Fruit fly (Drosophila melanogaster): ENCODE measurements around the gene CG9698.

dm6 chr3R:30526799-30527465 lies 12.4 kb downstream of the CG9698 start, which contains the start of gene jdp:
- TF ChIP-seq CG8319 (GFP tag; optimal IDR thresholded peaks at IDR 0.05) (no peak), svp (GFP tag) (peak; percentile 53), CG10631 (GFP tag; optimal IDR thresholded peaks at IDR 0.05) (no peak), CG11762 (GFP tag; optimal IDR thresholded peaks at IDR 0.05; ENCODE audit: insufficient read depth) (no peak), Eip78C (GFP tag) (peak; percentile 87), CG31627 (GFP tag; optimal IDR thresholded peaks at IDR 0.05) (no peak), CG4318 (GFP tag; optimal IDR thresholded peaks at IDR 0.05) (no peak), CG6792 (GFP tag; optimal IDR thresholded peaks at IDR 0.05) (no peak), fkh (GFP tag; optimal IDR thresholded peaks at IDR 0.05) (no peak), CG6808 (GFP tag; optimal IDR thresholded peaks at IDR 0.05) (peak; percentile 12), CG9139 (GFP tag; optimal IDR thresholded peaks at IDR 0.05) (peak; percentile 24), net (GFP tag; optimal IDR thresholded peaks at IDR 0.05) (no peak)

Measured in whole organism, prepupa.